Worm (Caenorhabditis elegans) whole organism, late embryonic: Measurements from ENCODE around the gene ZC15.10.

ENCODE experiments used
- ceh-19 ChIP-seq: fragments of 200-800 bp; sonication (Bioruptor generic); optimal IDR thresholded peaks from 2 replicates; lab custom pipeline; 2018; ENCODE audit warnings: mild to moderate bottlenecking, missing genetic modification characterization, missing compliant biosample characterization
- pqm-1 ChIP-seq: sonication (generic microtip); optimal IDR thresholded peaks from 2 replicates; lab custom pipeline; 2016; ENCODE audit warnings: missing genetic modification characterization, missing compliant biosample characterization

- TF ChIP-seq ceh-19 (GFP tag; lab: Kevin White, UChicago) (no peak), pqm-1 (tag; lab: Kevin White, UChicago) (no peak)
Measured at ce11 chrV:20311519-20311918, 983 bp downstream of the ZC15.10 start, which contains the start of gene clec-262.
